Worm (Caenorhabditis elegans) whole organism, early embryonic: Measurements from ENCODE around the gene ugt-9.

Experiments
- B0310.2 ChIP-seq: sonication (generic microtip); optimal IDR thresholded peaks from 2 replicates; lab custom pipeline; 2016; ENCODE audit warnings: mild to moderate bottlenecking, missing genetic modification characterization, missing compliant biosample characterization
- F13C5.2 ChIP-seq: sonication (generic microtip); optimal IDR thresholded peaks from 2 replicates; lab custom pipeline; 2017; ENCODE audit warnings: mild to moderate bottlenecking, missing genetic modification characterization, inconsistent platforms, missing compliant biosample characterization
- aly-1 ChIP-seq: sonication (generic microtip); optimal IDR thresholded peaks from 2 replicates; lab custom pipeline; 2016; ENCODE audit warnings: missing genetic modification characterization, missing compliant biosample characterization
- ama-1 ChIP-seq: fragments of 150-350 bp; optimal IDR thresholded peaks from 2 replicates; lab custom pipeline; 2014
- ceh-13 ChIP-seq: fragments of 200-800 bp; sonication (Bioruptor generic); optimal IDR thresholded peaks from 2 replicates; lab custom pipeline; 2018; ENCODE audit warnings: mild to moderate bottlenecking, missing genetic modification characterization, missing compliant biosample characterization
- ceh-36 ChIP-seq: sonication (generic microtip); optimal IDR thresholded peaks from 2 replicates; lab custom pipeline; 2016; ENCODE audit warnings: missing genetic modification characterization, inconsistent platforms, missing compliant biosample characterization
- ets-7 ChIP-seq: sonication (generic microtip); optimal IDR thresholded peaks from 2 replicates; lab custom pipeline; 2016; ENCODE audit warnings: missing genotype, missing genetic modification characterization, missing compliant biosample characterization
- flt-1 ChIP-seq: fragments of 200-800 bp; sonication (Bioruptor generic); IDR thresholded peaks from 2 replicates; pipeline ENCODE4 v1.3.6; 2022; ENCODE audit warnings: missing genetic modification characterization, missing compliant biosample characterization
- hmbx-1 ChIP-seq: sonication (generic microtip); optimal IDR thresholded peaks from 2 replicates; lab custom pipeline; 2016; ENCODE audit warnings: mild to moderate bottlenecking, missing genetic modification characterization, missing compliant biosample characterization
- hmg-4 ChIP-seq: fragments of 200-800 bp; sonication (Bioruptor generic); optimal IDR thresholded peaks from 2 replicates; lab custom pipeline; 2018; ENCODE audit warnings: mild to moderate bottlenecking, missing genetic modification characterization, missing compliant biosample characterization
- hnd-1 ChIP-seq: sonication (generic microtip); optimal IDR thresholded peaks from 2 replicates; lab custom pipeline; 2016; ENCODE audit warnings: missing genetic modification characterization, missing compliant biosample characterization
- pes-1 ChIP-seq: fragments of 200-800 bp; sonication (Bioruptor generic); IDR thresholded peaks from 2 replicates; pipeline ENCODE4 v1.3.6; 2022; ENCODE audit warnings: missing genetic modification reagents, missing genetic modification characterization, missing compliant biosample characterization
- scrt-1 ChIP-seq: fragments of 200-800 bp; sonication (Bioruptor generic); IDR thresholded peaks from 2 replicates; pipeline ENCODE4 v1.3.6; 2022; ENCODE audit warnings: missing genetic modification characterization, missing compliant biosample characterization
- sea-1 ChIP-seq: fragments of 200-800 bp; sonication (Bioruptor generic); conservative IDR thresholded peaks from 2 replicates; pipeline ENCODE4 v1.3.6; 2022; ENCODE audit warnings: missing genetic modification characterization, missing compliant biosample characterization
- tbx-11 ChIP-seq: fragments of 200-800 bp; sonication (Bioruptor generic); IDR thresholded peaks from 2 replicates; pipeline ENCODE4 v1.3.6; 2022; ENCODE audit warnings: missing genetic modification characterization, missing compliant biosample characterization
- tbx-37 ChIP-seq: fragments of 200-800 bp; sonication (Bioruptor generic); conservative IDR thresholded peaks from 2 replicates; pipeline ENCODE4 v1.3.6; 2022; ENCODE audit warnings: missing genetic modification reagents, missing genetic modification characterization, missing compliant biosample characterization
- tra-4 ChIP-seq: sonication (generic microtip); optimal IDR thresholded peaks from 2 replicates; lab custom pipeline; 2017; ENCODE audit warnings: missing genetic modification characterization, missing compliant biosample characterization

Gene ugt-9

DNA sequence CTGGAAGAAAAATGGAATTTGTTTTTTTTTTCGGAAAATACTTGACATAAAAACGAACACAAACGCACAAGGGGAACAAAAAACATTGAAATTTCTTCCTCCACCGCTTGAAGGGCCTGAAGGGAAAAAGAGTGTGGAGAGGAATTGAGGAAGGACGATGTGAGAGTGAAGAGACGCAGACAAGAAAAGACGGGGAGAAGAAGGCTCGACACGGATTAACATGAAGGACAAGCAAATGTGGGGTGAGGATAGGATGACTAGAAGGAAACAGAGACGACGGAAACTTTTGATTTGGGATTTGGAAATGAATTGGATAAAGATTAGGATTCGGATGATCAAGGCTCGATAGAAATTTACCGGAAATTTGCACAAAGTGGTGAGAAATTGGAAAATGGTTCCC, 35.3 kb upstream of the ugt-9 start:
- TF ChIP-seq hmg-4 (GFP tag; lab: Kevin White, UChicago) (no peak), F13C5.2 (peak; percentile 41), ceh-36 (peak; percentile 1)

DNA sequence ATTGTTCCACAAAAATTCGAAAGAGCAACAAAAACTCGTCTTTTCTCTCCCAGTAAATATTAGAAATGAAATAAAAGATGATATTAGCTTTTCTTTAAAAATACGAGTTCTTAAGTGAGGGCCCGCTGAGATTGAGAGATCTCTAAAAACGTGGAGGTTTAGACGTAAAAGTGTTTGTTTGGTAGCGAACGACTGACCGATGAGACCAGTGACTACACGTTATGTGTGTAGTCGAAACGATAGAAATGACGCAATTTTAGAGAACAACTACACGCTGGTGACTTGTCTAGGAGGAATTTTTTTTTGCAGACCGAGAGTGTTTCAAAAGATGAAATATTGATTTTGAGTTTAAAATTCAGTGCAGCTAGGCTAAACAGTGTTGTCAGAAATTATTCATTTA, 33.1 kb upstream of the ugt-9 start, which contains the start of gene C37H5.13:
TSS of gene C37H5.13 (minus strand) at position 229 of the 400 bp plus-strand sequence.
- TF ChIP-seq sea-1 (GFP tag; lab: Robert Waterston, UW) (no peak), hmg-4 (GFP tag; lab: Kevin White, UChicago) (no peak), ceh-36 (no peak), flt-1 (no peak), hnd-1 (no peak), aly-1 (tag; lab: Kevin White, UChicago) (no peak), tbx-37 (GFP tag; lab: Robert Waterston, UW) (no peak), pes-1 (GFP tag; lab: Robert Waterston, UW) (no peak), ama-1 (no peak), ets-7 (tag; lab: Kevin White, UChicago) (no peak), ceh-13 (GFP tag; lab: Kevin White, UChicago) (no peak), F13C5.2 (no peak), B0310.2 (tag; lab: Kevin White, UChicago) (no peak), hmbx-1 (no peak), tra-4 (no peak), scrt-1 (no peak)

DNA sequence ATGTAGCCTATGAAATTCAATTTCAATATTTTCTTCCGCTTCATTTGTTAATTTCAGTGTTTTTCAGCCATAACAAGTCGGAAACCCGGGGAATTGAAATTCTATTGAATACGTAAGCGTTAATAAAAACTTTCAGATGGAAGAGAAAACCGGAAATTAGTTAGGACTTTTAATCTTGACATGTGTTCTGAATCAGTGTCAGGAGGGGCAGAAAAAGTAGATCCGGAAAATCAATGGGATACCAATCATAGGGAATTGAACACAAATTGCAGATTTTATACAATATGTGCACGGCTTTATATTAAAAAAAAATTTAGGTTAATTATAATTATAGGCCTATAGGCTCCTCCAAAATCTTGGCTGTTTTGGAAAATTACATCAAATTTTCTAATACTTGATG, 31.5 kb upstream of the ugt-9 start:
- TF ChIP-seq ets-7 (tag; lab: Kevin White, UChicago) (no peak), tbx-11 (no peak), tra-4 (no peak), F13C5.2 (no peak), sea-1 (GFP tag; lab: Robert Waterston, UW) (no peak), pes-1 (GFP tag; lab: Robert Waterston, UW) (no peak), ceh-36 (no peak), scrt-1 (no peak), tbx-37 (GFP tag; lab: Robert Waterston, UW) (no peak), B0310.2 (tag; lab: Kevin White, UChicago) (no peak), ama-1 (no peak), ceh-13 (GFP tag; lab: Kevin White, UChicago) (no peak), flt-1 (no peak), hnd-1 (no peak), hmbx-1 (no peak)

DNA sequence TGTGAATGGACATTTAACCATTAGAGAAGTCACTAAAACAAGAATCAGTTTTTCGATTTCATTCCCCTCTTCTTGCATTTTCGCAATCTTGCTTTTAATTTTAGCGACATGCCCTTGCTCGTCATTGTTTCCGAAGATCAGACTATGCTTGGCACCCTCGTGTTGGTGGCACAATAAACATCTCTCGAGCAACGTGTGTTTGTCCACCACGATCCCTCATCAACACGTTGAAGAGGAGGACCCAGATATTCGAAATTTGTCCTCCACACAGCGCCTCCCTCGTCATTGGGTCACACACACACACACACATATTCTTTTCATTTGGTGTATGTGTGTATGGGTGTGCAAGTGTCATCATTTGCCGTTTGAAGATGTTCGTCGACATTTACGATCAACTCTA, 30.5 kb upstream of the ugt-9 start, which contains the start of gene srd-32:
TSS of gene srd-32 (plus strand) at position 301 of the 400 bp plus-strand sequence.
- TF ChIP-seq ceh-36 (no peak), B0310.2 (tag; lab: Kevin White, UChicago) (no peak)

DNA sequence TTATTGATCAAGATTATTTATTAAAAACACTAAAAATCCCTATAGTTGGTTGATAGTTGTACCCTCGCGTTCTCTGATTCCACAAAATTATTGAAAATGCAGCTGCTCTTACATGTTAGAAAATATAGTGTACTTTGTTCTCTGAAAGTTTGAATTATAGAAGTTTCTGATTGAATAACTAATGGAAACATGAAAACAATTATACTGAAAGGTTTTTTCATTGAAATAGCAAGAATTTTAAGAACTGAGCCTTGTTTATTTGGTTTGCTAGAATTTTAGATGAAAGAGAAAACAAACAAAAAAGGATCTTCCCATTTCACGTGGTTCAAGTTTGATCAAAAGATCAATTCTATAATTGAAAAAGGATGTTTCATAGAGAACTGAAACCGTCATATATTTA, 28.3 kb upstream of the ugt-9 start:
- TF ChIP-seq tbx-37 (GFP tag; lab: Robert Waterston, UW), result no peak

DNA sequence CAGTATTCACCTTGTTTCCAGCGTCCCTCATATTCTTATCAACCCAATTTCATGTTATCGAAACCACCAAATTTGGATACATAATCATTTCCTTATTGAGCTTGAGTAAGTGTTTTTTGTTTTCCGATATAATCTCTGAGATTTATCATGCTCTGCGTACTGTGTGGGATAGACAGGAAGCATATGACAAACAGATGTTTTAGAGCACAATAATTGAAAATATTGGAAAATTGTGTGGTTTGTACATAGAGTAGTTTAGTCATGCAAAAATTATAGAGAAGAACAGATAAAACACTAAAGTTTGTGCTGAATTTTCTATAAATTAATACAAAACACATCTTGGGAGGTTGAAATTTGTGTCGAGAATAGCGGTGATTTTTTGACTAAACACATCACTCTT, 27.1 kb upstream of the ugt-9 start:
- no peak for TF ChIP-seq hnd-1
- TF ChIP-seq ceh-13 (GFP tag; lab: Kevin White, UChicago), result no peak
- no peak for TF ChIP-seq hmbx-1
- TF ChIP-seq sea-1 (GFP tag; lab: Robert Waterston, UW), result no peak
- no peak for TF ChIP-seq scrt-1
- no peak for TF ChIP-seq hmg-4 (GFP tag; lab: Kevin White, UChicago)
- TF ChIP-seq tbx-11, result no peak
- no peak for TF ChIP-seq tra-4
- no peak for TF ChIP-seq aly-1 (tag; lab: Kevin White, UChicago)
- no peak for TF ChIP-seq pes-1 (GFP tag; lab: Robert Waterston, UW)
- no peak for TF ChIP-seq ceh-36
- no peak for TF ChIP-seq flt-1

DNA sequence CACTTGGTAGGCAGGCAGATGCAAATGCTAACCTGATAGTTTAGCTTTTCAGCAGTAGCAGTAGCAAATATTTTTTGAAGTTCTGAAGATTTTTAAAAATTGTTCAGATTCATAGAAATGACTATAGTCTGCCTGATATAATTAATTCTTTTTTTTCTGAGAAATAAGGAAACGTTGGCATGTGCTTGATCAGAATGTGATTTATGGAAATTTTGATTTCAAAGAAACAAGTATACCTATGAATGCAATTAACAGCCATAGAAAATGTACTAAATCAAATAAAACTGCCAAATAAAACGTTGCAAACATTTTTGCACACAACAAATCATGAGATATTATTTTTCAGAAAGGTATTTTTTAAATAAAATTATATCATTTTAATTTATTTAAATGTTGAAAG, 25.2 kb upstream of the ugt-9 start:
- no peak for TF ChIP-seq ceh-13 (GFP tag; lab: Kevin White, UChicago)
- no peak for TF ChIP-seq ceh-36
- no peak for TF ChIP-seq tbx-11
- no peak for TF ChIP-seq flt-1

DNA sequence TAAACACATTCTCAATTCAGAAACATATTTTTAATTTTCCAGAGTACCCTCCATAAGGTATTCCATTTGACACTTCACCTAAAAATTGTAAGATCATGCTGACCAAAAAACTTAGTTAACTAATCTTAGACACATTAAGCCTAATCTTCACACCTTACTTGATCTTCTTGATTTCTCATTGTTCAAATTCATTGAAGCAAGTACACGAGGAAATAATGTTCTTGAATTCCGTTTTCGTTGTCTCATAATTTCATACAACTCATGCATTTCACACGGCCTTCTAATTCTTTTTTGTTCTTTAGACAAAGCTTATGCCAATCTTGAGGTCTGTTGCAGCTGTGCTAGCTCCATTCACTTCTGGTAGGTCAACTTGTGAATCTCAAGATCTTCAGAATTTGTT, 23.9 kb upstream of the ugt-9 start, which contains the start of gene srd-33:
TSS of gene srd-33 (plus strand) at position 301 of the 400 bp plus-strand sequence.
- no peak for TF ChIP-seq flt-1
- no peak for TF ChIP-seq sea-1 (GFP tag; lab: Robert Waterston, UW)
- TF ChIP-seq ets-7 (tag; lab: Kevin White, UChicago), result no peak
- no peak for TF ChIP-seq F13C5.2
- no peak for TF ChIP-seq ceh-13 (GFP tag; lab: Kevin White, UChicago)
- no peak for TF ChIP-seq tbx-37 (GFP tag; lab: Robert Waterston, UW)
- TF ChIP-seq scrt-1, result no peak
- TF ChIP-seq B0310.2 (tag; lab: Kevin White, UChicago), result no peak
- TF ChIP-seq aly-1 (tag; lab: Kevin White, UChicago), result no peak
- TF ChIP-seq hmg-4 (GFP tag; lab: Kevin White, UChicago), result no peak
- TF ChIP-seq ama-1, result no peak
- no peak for TF ChIP-seq ceh-36
- no peak for TF ChIP-seq tra-4
- TF ChIP-seq hnd-1, result no peak
- TF ChIP-seq pes-1 (GFP tag; lab: Robert Waterston, UW), result no peak
- TF ChIP-seq tbx-11, result no peak
- TF ChIP-seq hmbx-1, result no peak

DNA sequence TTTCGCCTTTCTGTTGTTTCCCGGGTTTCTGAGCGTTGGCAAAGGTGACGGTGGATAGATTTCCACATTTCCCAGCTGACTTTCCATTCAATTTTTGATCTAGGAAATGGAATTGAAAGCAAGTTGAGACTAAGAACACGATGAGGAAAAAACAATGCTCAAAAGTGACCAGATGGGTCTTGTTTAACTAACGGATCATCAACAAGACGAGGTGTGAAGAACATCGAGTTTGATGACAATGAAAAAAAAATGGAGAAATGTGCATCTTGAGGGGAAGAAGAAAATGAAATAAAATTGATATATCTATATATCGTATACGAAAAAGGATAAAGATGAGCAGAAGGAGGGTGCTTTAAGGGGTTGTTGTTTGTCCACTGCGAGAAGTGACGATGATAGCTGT, 18.3 kb upstream of the ugt-9 start, which contains the start of gene T19H12.6:
TSS of gene T19H12.6 (minus strand) at position 101 of the 400 bp plus-strand sequence.
- TF ChIP-seq hmg-4 (GFP tag; lab: Kevin White, UChicago) (no peak), pes-1 (GFP tag; lab: Robert Waterston, UW) (no peak), ama-1 (no peak), flt-1 (no peak), F13C5.2 (no peak), tbx-37 (GFP tag; lab: Robert Waterston, UW) (no peak), aly-1 (tag; lab: Kevin White, UChicago) (no peak), B0310.2 (tag; lab: Kevin White, UChicago) (no peak), tbx-11 (no peak), ets-7 (tag; lab: Kevin White, UChicago) (no peak), ceh-13 (GFP tag; lab: Kevin White, UChicago) (no peak), scrt-1 (no peak), hmbx-1 (no peak), tra-4 (no peak), hnd-1 (no peak), ceh-36 (no peak)
